Fruit fly (Drosophila melanogaster): Measurements from ENCODE around the gene CG9902.

CG9902 gene

dm6 chrX:16526084-16526734 is 21.1 kb downstream of the CG9902 start:
- TF ChIP-seq CG8301 (tag; optimal IDR thresholded peaks at IDR 0.05) (no peak), CG10348 (GFP tag; IDR thresholded peaks at IDR 0.05) (no peak), Snoo (tag; optimal IDR thresholded peaks at IDR 0.05) (no peak), D1 (tag; optimal IDR thresholded peaks at IDR 0.05) (no peak), CG34367 (tag; optimal IDR thresholded peaks at IDR 0.05) (no peak), gl (tag; optimal IDR thresholded peaks at IDR 0.05) (no peak), CG4496 (GFP tag; IDR thresholded peaks at IDR 0.05) (0 out of 3 replicates have a peak, but pooled peaks have one; percentile 29)

dm6 chrX:16525315-16525714 is 22.0 kb downstream of the CG9902 start, which contains the start of gene Cnx14D:
Gene Cnx14D (minus strand): TSS chrX:16525415.
- TF ChIP-seq CG8159 (tag; optimal IDR thresholded peaks at IDR 0.05) (no peak), CG9948 (tag; optimal IDR thresholded peaks at IDR 0.05) (no peak), Pif1B (GFP tag; optimal IDR thresholded peaks at IDR 0.05) (no peak), CG14655 (GFP tag; optimal IDR thresholded peaks at IDR 0.05) (no peak), CG13204 (GFP tag; optimal IDR thresholded peaks at IDR 0.05) (no peak), CG4496 (GFP tag; IDR thresholded peaks at IDR 0.05) (no peak), CG34367 (tag; optimal IDR thresholded peaks at IDR 0.05) (no peak), D1 (tag; optimal IDR thresholded peaks at IDR 0.05) (no peak), fd96Ca (GFP tag; IDR thresholded peaks at IDR 0.05) (no peak), CG12605 (GFP tag; IDR thresholded peaks at IDR 0.05) (no peak), Ets98B (GFP tag; IDR thresholded peaks at IDR 0.05) (no peak), CG8301 (tag; optimal IDR thresholded peaks at IDR 0.05) (no peak), CG32121 (GFP tag; IDR thresholded peaks at IDR 0.05) (no peak), Pif1A (GFP tag; optimal IDR thresholded peaks at IDR 0.05) (no peak), gl (tag; optimal IDR thresholded peaks at IDR 0.05) (no peak)
